Worm (Caenorhabditis elegans): Measurements from ENCODE around the gene C50C3.5.

ce11 chrIII:8229480-8229879, 50.5 kb downstream of the C50C3.5 start:
- TF ChIP-seq him-1 (tag; optimal IDR thresholded peaks at IDR 0.05) = no peak
- no peak for TF ChIP-seq dao-5 (tag; optimal IDR thresholded peaks at IDR 0.05)

Data from whole organism, L4/young adult.